Worm (Caenorhabditis elegans) whole organism, L4/young adult: ENCODE measurements around the gene T04F3.4.

Experiments
- W03F9.2 ChIP-seq: fragments of 150-350 bp; optimal IDR thresholded peaks from 2 replicates; lab custom pipeline; 2014; ENCODE audit warnings: missing biosample characterization, missing genetic modification characterization
- dao-5 ChIP-seq: sonication (generic microtip); optimal IDR thresholded peaks from 2 replicates; lab custom pipeline; 2016; ENCODE audit warnings: missing genotype, missing genetic modification characterization, moderate library complexity, missing compliant biosample characterization
- him-1 ChIP-seq: sonication (generic microtip); optimal IDR thresholded peaks from 2 replicates; lab custom pipeline; 2016; ENCODE audit warnings: missing genotype, missing genetic modification reagents, missing genetic modification characterization, missing compliant biosample characterization

The T04F3.4 gene

ce11 chrV:11722858-11723257, 40.0 kb downstream of the T04F3.4 start:
- TF ChIP-seq dao-5 (tag; lab: Kevin White, UChicago) (no peak), him-1 (tag; lab: Kevin White, UChicago) (no peak), W03F9.2 (no peak)

ce11 chrV:11716930-11717329, 45.9 kb downstream of the T04F3.4 start:
- no peak for TF ChIP-seq dao-5 (tag; lab: Kevin White, UChicago)
- no peak for TF ChIP-seq him-1 (tag; lab: Kevin White, UChicago)
- TF ChIP-seq W03F9.2: no peak

DNA sequence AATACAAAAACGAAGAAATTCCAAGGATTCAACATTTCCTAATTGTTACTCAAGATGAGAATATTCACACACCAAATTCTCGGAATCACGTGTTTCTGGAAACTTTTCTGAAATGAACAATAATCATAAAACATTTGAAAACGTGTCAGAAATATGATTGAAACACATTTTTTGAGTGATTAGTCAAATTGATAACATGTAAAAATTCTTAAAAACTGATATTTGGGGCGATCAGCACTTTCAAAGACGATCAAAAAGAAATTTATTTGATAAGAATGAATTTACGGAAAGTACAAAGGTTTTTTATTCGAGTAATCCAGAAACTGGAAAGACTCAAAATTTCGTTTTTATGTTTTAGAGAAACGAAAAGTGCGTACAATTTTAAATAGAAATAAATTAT, 47.1 kb downstream of the T04F3.4 start, which contains the start of gene tre-3:
TSS of gene tre-3 (minus strand) at position 107 of the 400 bp plus-strand sequence.
- no peak for TF ChIP-seq him-1 (tag; lab: Kevin White, UChicago)
- no peak for TF ChIP-seq dao-5 (tag; lab: Kevin White, UChicago)
- TF ChIP-seq W03F9.2: no peak
